Fruit fly (Drosophila melanogaster) whole organism, embryonic: ENCODE measurements around the gene CG14452.
A peak's percentile ranks its signal among the peaks of the same experiment; 100 is the strongest.

Experiments used
- Atf6 ChIP-seq: fragments of 200-800 bp; sonication (Bioruptor generic); IDR thresholded peaks from 2 replicates; pipeline ENCODE4 v1.3.6; 2022; ENCODE audit warnings: missing biosample characterization, missing genetic modification characterization
- B-H1 ChIP-seq: fragments of 200-800 bp; sonication (Bioruptor generic); IDR thresholded peaks from 3 replicates; pipeline ENCODE4 v1.3.6; 2022; ENCODE audit warnings: missing biosample characterization, missing genetic modification characterization
- CG10147 ChIP-seq: fragments of 200-800 bp; sonication (Bioruptor generic); optimal IDR thresholded peaks from 2 replicates; lab custom pipeline; 2019; ENCODE audit warnings: missing biosample characterization, mild to moderate bottlenecking, missing genetic modification characterization, moderate library complexity
- CG10654 ChIP-seq: fragments of 200-800 bp; sonication (Bioruptor generic); optimal IDR thresholded peaks from 2 replicates; lab custom pipeline; 2016; ENCODE audit warnings: missing biosample characterization, missing genetic modification characterization
- CG12071 ChIP-seq: fragments of 200-800 bp; sonication (Bioruptor generic); optimal IDR thresholded peaks from 3 replicates; lab custom pipeline; 2018; ENCODE audit warnings: missing biosample characterization, mild to moderate bottlenecking, missing genetic modification characterization
- CG12236 ChIP-seq: fragments of 200-800 bp; sonication (Bioruptor generic); optimal IDR thresholded peaks from 2 replicates; lab custom pipeline; 2016; ENCODE audit warnings: missing biosample characterization, missing genetic modification characterization
- CG1233 ChIP-seq: fragments of 200-800 bp; sonication (Bioruptor generic); optimal IDR thresholded peaks from 4 replicates; lab custom pipeline; 2018; ENCODE audit warnings: missing biosample characterization, mild to moderate bottlenecking, missing genetic modification characterization
- CG12744 ChIP-seq: fragments of 200-800 bp; sonication (Bioruptor generic); optimal IDR thresholded peaks from 2 replicates; lab custom pipeline; 2016; ENCODE audit warnings: missing biosample characterization, missing genetic modification characterization
- CG13424 ChIP-seq: fragments of 200-800 bp; sonication (Bioruptor generic); optimal IDR thresholded peaks from 2 replicates; lab custom pipeline; 2019; ENCODE audit warnings: missing biosample characterization, mild to moderate bottlenecking, missing genetic modification characterization, moderate library complexity
- CG13775 ChIP-seq: fragments of 200-800 bp; sonication (Bioruptor generic); optimal IDR thresholded peaks from 3 replicates; lab custom pipeline; 2017; ENCODE audit warnings: missing biosample characterization, mild to moderate bottlenecking, missing genetic modification characterization
- CG13894 ChIP-seq: fragments of 200-800 bp; sonication (Bioruptor generic); optimal IDR thresholded peaks from 3 replicates; lab custom pipeline; 2018; ENCODE audit warnings: missing biosample characterization, mild to moderate bottlenecking, missing genetic modification characterization, moderate library complexity
- CG17361 ChIP-seq: fragments of 200-800 bp; sonication (Bioruptor generic); IDR thresholded peaks from 3 replicates; pipeline ENCODE4 v1.3.6; 2022; ENCODE audit warnings: missing biosample characterization, missing genetic modification characterization
- CG2712 ChIP-seq: fragments of 200-800 bp; optimal IDR thresholded peaks from 3 replicates; lab custom pipeline; 2019; ENCODE audit warnings: missing biosample characterization, mild to moderate bottlenecking, missing genetic modification characterization, moderate library complexity
- CG31388 ChIP-seq: fragments of 200-800 bp; sonication (Bioruptor generic); optimal IDR thresholded peaks from 2 replicates; lab custom pipeline; 2016; ENCODE audit warnings: missing biosample characterization, missing genetic modification characterization
- CG32772 ChIP-seq: fragments of 200-800 bp; sonication (Bioruptor generic); IDR thresholded peaks from 2 replicates; pipeline ENCODE4 v1.3.6; 2022; ENCODE audit warnings: missing biosample characterization, missing genetic modification characterization
- CG34224 ChIP-seq: fragments of 200-800 bp; sonication (Bioruptor generic); IDR thresholded peaks from 3 replicates; pipeline ENCODE4 v1.3.6; 2022; ENCODE audit warnings: missing biosample characterization, missing genetic modification characterization; ENCODE audit not compliant: partially characterized antibody
- CG7987 ChIP-seq: fragments of 200-800 bp; sonication (Bioruptor generic); optimal IDR thresholded peaks from 2 replicates; lab custom pipeline; 2018; ENCODE audit warnings: missing biosample characterization, mild to moderate bottlenecking, missing genetic modification characterization, moderate library complexity
- CG9932 ChIP-seq: fragments of 200-800 bp; sonication (Bioruptor generic); IDR thresholded peaks from 2 replicates; pipeline ENCODE4 v1.3.6; 2022; ENCODE audit warnings: missing biosample characterization, missing genetic modification characterization
- E2f1 ChIP-seq: fragments of 200-800 bp; sonication (Bioruptor generic); IDR thresholded peaks from 2 replicates; pipeline ENCODE4 v1.3.6; 2022; ENCODE audit warnings: missing biosample characterization, missing genetic modification characterization
- GATAe ChIP-seq: fragments of 200-800 bp; sonication (Bioruptor generic); conservative IDR thresholded peaks from 2 replicates; pipeline ENCODE4 v1.3.6; 2022; ENCODE audit warnings: missing biosample characterization, missing genetic modification characterization
- HmgZ ChIP-seq: fragments of 200-800 bp; sonication (Bioruptor generic); optimal IDR thresholded peaks from 2 replicates; lab custom pipeline; 2018; ENCODE audit warnings: missing biosample characterization, mild to moderate bottlenecking, missing genetic modification characterization
- Hr39 ChIP-seq: fragments of >200 bp; optimal IDR thresholded peaks from 2 replicates; lab custom pipeline; 2017
- Hr51 ChIP-seq, 2 experiments: fragments of 200-800 bp; sonication (Bioruptor generic); optimal IDR thresholded peaks; 2 replicates in 1 of 2; 3 replicates in 1 of 2; lab custom pipeline; 2016 to 2018; ENCODE audit warnings: missing biosample characterization in 2 of 2, missing genetic modification characterization in 2 of 2, mild to moderate bottlenecking in 1 of 2, moderate library complexity in 1 of 2
- Hr78 ChIP-seq, 2 experiments: fragments of 200-800 bp in 1 of 2; fragments of >200 bp in 1 of 2; sonication (Bioruptor generic) in 1 of 2; optimal IDR thresholded peaks; 2 replicates each; lab custom pipeline; 2017 to 2019; ENCODE audit warnings: missing biosample characterization in 2 of 2, missing genetic modification characterization in 2 of 2, mild to moderate bottlenecking in 1 of 2, moderate library complexity in 1 of 2
- Nf-YB ChIP-seq: fragments of 200-800 bp; sonication (Bioruptor generic); optimal IDR thresholded peaks from 3 replicates; lab custom pipeline; 2019; ENCODE audit warnings: missing biosample characterization, mild to moderate bottlenecking, missing genetic modification characterization, moderate library complexity
- Opbp ChIP-seq: fragments of 200-800 bp; sonication (Bioruptor generic); IDR thresholded peaks from 3 replicates; pipeline ENCODE4 v1.3.6; 2022; ENCODE audit warnings: missing biosample characterization, missing genetic modification characterization; ENCODE audit not compliant: partially characterized antibody
- Scr ChIP-seq: fragments of 200-800 bp; sonication (Bioruptor generic); IDR thresholded peaks from 2 replicates; pipeline ENCODE4 v1.3.6; 2022; ENCODE audit warnings: missing biosample characterization, missing genetic modification characterization; ENCODE audit not compliant: partially characterized antibody
- Sry-δ ChIP-seq: fragments of 200-800 bp; sonication (Bioruptor generic); optimal IDR thresholded peaks from 2 replicates; lab custom pipeline; 2016; ENCODE audit warnings: missing biosample characterization, missing genetic modification characterization
- Xrp1 ChIP-seq: fragments of 200-800 bp; sonication (Bioruptor generic); IDR thresholded peaks from 2 replicates; pipeline ENCODE4 v1.3.6; 2022; ENCODE audit warnings: missing biosample characterization, missing genetic modification characterization
- ab ChIP-seq: fragments of 200-800 bp; sonication (Bioruptor generic); optimal IDR thresholded peaks from 2 replicates; lab custom pipeline; 2016; ENCODE audit warnings: missing biosample characterization, missing genetic modification characterization
- az2 ChIP-seq: fragments of 200-800 bp; sonication (Bioruptor generic); optimal IDR thresholded peaks from 3 replicates; lab custom pipeline; 2016; ENCODE audit warnings: missing biosample characterization, missing genetic modification characterization
- br ChIP-seq: fragments of >200 bp; optimal IDR thresholded peaks from 2 replicates; lab custom pipeline; 2017
- chif ChIP-seq, 2 experiments: fragments of 200-800 bp; sonication (Bioruptor generic); optimal IDR thresholded peaks; 3 replicates each; lab custom pipeline; 2016; ENCODE audit warnings: missing biosample characterization in 2 of 2, missing genetic modification characterization in 2 of 2
- chm ChIP-seq: fragments of 200-800 bp; sonication (Bioruptor generic); IDR thresholded peaks from 2 replicates; pipeline ENCODE4 v1.3.6; 2022; ENCODE audit warnings: missing biosample characterization, missing genetic modification characterization
- crc ChIP-seq: fragments of 200-800 bp; sonication (Bioruptor generic); optimal IDR thresholded peaks from 2 replicates; lab custom pipeline; 2016; ENCODE audit warnings: missing biosample characterization, missing genetic modification characterization
- crp ChIP-seq, 2 experiments: fragments of 200-800 bp; sonication (Bioruptor generic); optimal IDR thresholded peaks; 2 replicates in 1 of 2; 3 replicates in 1 of 2; lab custom pipeline; 2017; ENCODE audit warnings: missing biosample characterization in 2 of 2, missing genetic modification characterization in 2 of 2, mild to moderate bottlenecking in 1 of 2, moderate library complexity in 1 of 2
- danr ChIP-seq: fragments of 200-800 bp; sonication (Bioruptor generic); IDR thresholded peaks from 2 replicates; pipeline ENCODE4 v1.3.6; 2022; ENCODE audit warnings: missing biosample characterization, missing genetic modification characterization
- dpn ChIP-seq, 2 experiments: fragments of 200-800 bp; sonication (Bioruptor generic); optimal IDR thresholded peaks; 3 replicates each; lab custom pipeline; 2016; ENCODE audit warnings: missing biosample characterization in 2 of 2, missing genetic modification characterization in 2 of 2
- dysf ChIP-seq: fragments of 200-800 bp; sonication (Bioruptor generic); IDR thresholded peaks from 3 replicates; pipeline ENCODE4 v1.3.6; 2022; ENCODE audit warnings: missing biosample characterization, missing genetic modification characterization
- eve ChIP-seq, 2 experiments: fragments of >200 bp; optimal IDR thresholded peaks; 2 replicates each; lab custom pipeline; 2017; ENCODE audit warnings: missing biosample characterization in 2 of 2, missing genetic modification characterization in 2 of 2
- fd102C ChIP-seq: fragments of 200-800 bp; sonication (Bioruptor generic); optimal IDR thresholded peaks from 2 replicates; lab custom pipeline; 2018; ENCODE audit warnings: missing biosample characterization, mild to moderate bottlenecking, missing genetic modification characterization, moderate library complexity
- fd96Cb ChIP-seq: fragments of 200-800 bp; sonication (Bioruptor generic); optimal IDR thresholded peaks from 2 replicates; lab custom pipeline; 2018; ENCODE audit warnings: missing biosample characterization, mild to moderate bottlenecking, missing genetic modification characterization, moderate library complexity
- lilli ChIP-seq: fragments of 200-800 bp; sonication (Bioruptor generic); optimal IDR thresholded peaks from 3 replicates; lab custom pipeline; 2016; ENCODE audit warnings: missing biosample characterization, missing genetic modification characterization
- nerfin-1 ChIP-seq: fragments of 200-800 bp; sonication (Bioruptor generic); optimal IDR thresholded peaks from 3 replicates; lab custom pipeline; 2019; ENCODE audit warnings: missing biosample characterization, mild to moderate bottlenecking, missing genetic modification characterization, moderate library complexity
- org-1 ChIP-seq: fragments of 200-800 bp; sonication (Bioruptor generic); optimal IDR thresholded peaks from 2 replicates; lab custom pipeline; 2017; ENCODE audit warnings: missing biosample characterization, missing genetic modification characterization
- pnt ChIP-seq: fragments of 200-800 bp; sonication (Bioruptor generic); optimal IDR thresholded peaks from 3 replicates; lab custom pipeline; 2016; ENCODE audit warnings: missing biosample characterization, missing genetic modification characterization
- tgo ChIP-seq: fragments of 200-800 bp; sonication (Bioruptor generic); IDR thresholded peaks from 3 replicates; pipeline ENCODE4 v1.3.6; 2022; ENCODE audit warnings: missing biosample characterization, missing genetic modification characterization
- unc-4 ChIP-seq: fragments of 200-800 bp; sonication (Bioruptor generic); IDR thresholded peaks from 2 replicates; pipeline ENCODE4 v1.3.6; 2022; ENCODE audit warnings: missing biosample characterization, missing genetic modification characterization; ENCODE audit not compliant: partially characterized antibody
- wdn ChIP-seq: fragments of 200-800 bp; sonication (Bioruptor generic); IDR thresholded peaks from 2 replicates; pipeline ENCODE4 v1.3.6; 2022; ENCODE audit warnings: missing biosample characterization, missing genetic modification characterization
- zen ChIP-seq: fragments of 200-800 bp; sonication (Bioruptor generic); optimal IDR thresholded peaks from 3 replicates; lab custom pipeline; 2018; ENCODE audit warnings: missing biosample characterization, mild to moderate bottlenecking, missing genetic modification characterization, moderate library complexity
- zf30C ChIP-seq: fragments of 200-800 bp; sonication (Bioruptor generic); optimal IDR thresholded peaks from 3 replicates; lab custom pipeline; 2018; ENCODE audit warnings: missing biosample characterization, mild to moderate bottlenecking, missing genetic modification characterization

Gene CG14452

DNA sequence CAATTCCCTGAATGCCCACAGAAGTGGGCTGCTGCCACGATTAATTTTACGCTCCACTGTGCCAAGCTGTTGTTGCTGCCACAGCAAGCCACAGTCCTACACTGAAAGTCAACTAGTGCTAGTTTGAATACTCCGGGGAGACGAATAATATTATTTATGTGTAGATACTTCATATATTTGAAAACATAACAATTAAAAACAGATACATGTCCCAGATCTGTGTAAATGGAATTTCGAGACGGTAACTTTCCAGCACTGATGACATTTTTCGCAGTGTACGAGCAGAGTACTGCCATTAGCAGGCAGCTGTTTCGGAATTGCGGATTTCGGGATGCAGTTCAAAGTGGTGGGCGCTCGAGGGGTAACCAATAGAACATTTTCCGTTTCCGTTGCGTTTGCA is 30.6 kb upstream of the CG14452 start (continued):
- no peak for TF ChIP-seq E2f1 (GFP tag; lab: Robert Waterston, UW)
- peak; percentile 3 for TF ChIP-seq org-1 (GFP tag; lab: Kevin White, UChicago)
- no peak for TF ChIP-seq CG34224
- TF ChIP-seq CG17361 (GFP tag; lab: Robert Waterston, UW) = 0 out of 3 replicates have a peak, but pooled peaks have one; percentile 21
- no peak for TF ChIP-seq CG12236 (GFP tag; lab: Kevin White, UChicago)
- no peak for TF ChIP-seq Opbp (GFP tag; lab: Robert Waterston, UW)
- TF ChIP-seq CG1233 (GFP tag; lab: Kevin White, UChicago) = peak; percentile 10
- TF ChIP-seq Hr51 (GFP tag; optimal IDR thresholded peaks at IDR 0.05; lab: Kevin White, UChicago) = peak in 1 of 2 experiments; percentile 32
- no peak for TF ChIP-seq Hr39 (lab: Kevin White, UChicago)
- no peak for TF ChIP-seq GATAe (GFP tag; lab: Robert Waterston, UW)
- TF ChIP-seq Hr78 (GFP tag; optimal IDR thresholded peaks at IDR 0.05; lab: Kevin White, UChicago) = no peak
- no peak for TF ChIP-seq tgo (GFP tag; lab: Robert Waterston, UW)
- TF ChIP-seq CG13424 (tag; lab: Kevin White, UChicago) = peak; percentile 21
- TF ChIP-seq CG13775 = peak; percentile 3
- no peak for TF ChIP-seq fd102C (GFP tag; lab: Kevin White, UChicago)
- TF ChIP-seq CG32772 (GFP tag; lab: Robert Waterston, UW) = no peak
- no peak for TF ChIP-seq danr (GFP tag; lab: Robert Waterston, UW)
- no peak for TF ChIP-seq CG7987 (GFP tag; lab: Kevin White, UChicago)
- TF ChIP-seq eve (GFP tag; optimal IDR thresholded peaks at IDR 0.05; lab: Kevin White, UChicago) = peak in 1 of 2 experiments; percentile 40
- no peak for TF ChIP-seq Sry-δ (GFP tag; lab: Kevin White, UChicago)
- no peak for TF ChIP-seq pnt (GFP tag; lab: Kevin White, UChicago)
- TF ChIP-seq CG10654 (GFP tag; lab: Kevin White, UChicago) = no peak
- TF ChIP-seq unc-4 (GFP tag; lab: Robert Waterston, UW) = no peak
- no peak for TF ChIP-seq ab (GFP tag; lab: Kevin White, UChicago)
- TF ChIP-seq CG12744 = no peak
- peak; percentile 25 for TF ChIP-seq fd96Cb
- TF ChIP-seq wdn (GFP tag; lab: Robert Waterston, UW) = no peak
- TF ChIP-seq Xrp1 (GFP tag; lab: Robert Waterston, UW) = no peak
- TF ChIP-seq dpn (GFP tag; optimal IDR thresholded peaks at IDR 0.05; lab: Kevin White, UChicago) = no peak
- TF ChIP-seq zen (tag; lab: Kevin White, UChicago) = no peak
- peak; percentile 52; the same call in 1 of the 2 replicates for TF ChIP-seq Atf6 (GFP tag; lab: Robert Waterston, UW)
- TF ChIP-seq B-H1 = no peak; the same call in 2 of the 3 replicates
- no peak for TF ChIP-seq br
- TF ChIP-seq crc = no peak
- TF ChIP-seq chif (GFP tag; optimal IDR thresholded peaks at IDR 0.05; lab: Kevin White, UChicago) = peak in 1 of 2 experiments; percentile 4
- no peak for TF ChIP-seq CG31388 (GFP tag; lab: Kevin White, UChicago)
- TF ChIP-seq CG10147 (GFP tag; lab: Kevin White, UChicago) = no peak
- peak; percentile 33 for TF ChIP-seq az2
- TF ChIP-seq Nf-YB (GFP tag; lab: Kevin White, UChicago) = no peak
- TF ChIP-seq CG2712 (tag; lab: Kevin White, UChicago) = no peak
- TF ChIP-seq zf30C (GFP tag; lab: Kevin White, UChicago) = no peak
- TF ChIP-seq dysf (GFP tag; lab: Robert Waterston, UW) = peak; percentile 26; the same call in 1 of the 3 replicates
- TF ChIP-seq chm (GFP tag; lab: Robert Waterston, UW) = no peak
- peak; percentile 7 for TF ChIP-seq CG12071
- TF ChIP-seq nerfin-1 (tag; lab: Kevin White, UChicago) = no peak
- TF ChIP-seq CG9932 (GFP tag; lab: Robert Waterston, UW) = no peak
- TF ChIP-seq HmgZ (tag; lab: Kevin White, UChicago) = no peak
- no peak for TF ChIP-seq Scr (GFP tag; lab: Robert Waterston, UW)
- no peak for TF ChIP-seq CG13894 (tag; lab: Kevin White, UChicago)
- no peak for TF ChIP-seq crp (GFP tag; optimal IDR thresholded peaks at IDR 0.05; lab: Kevin White, UChicago)
- TF ChIP-seq lilli = peak; percentile 22
